Fruit fly (Drosophila melanogaster): ENCODE measurements around the gene Ype.
A peak's percentile ranks its signal among the peaks of the same experiment; 100 is the strongest.

The Ype gene

DNA sequence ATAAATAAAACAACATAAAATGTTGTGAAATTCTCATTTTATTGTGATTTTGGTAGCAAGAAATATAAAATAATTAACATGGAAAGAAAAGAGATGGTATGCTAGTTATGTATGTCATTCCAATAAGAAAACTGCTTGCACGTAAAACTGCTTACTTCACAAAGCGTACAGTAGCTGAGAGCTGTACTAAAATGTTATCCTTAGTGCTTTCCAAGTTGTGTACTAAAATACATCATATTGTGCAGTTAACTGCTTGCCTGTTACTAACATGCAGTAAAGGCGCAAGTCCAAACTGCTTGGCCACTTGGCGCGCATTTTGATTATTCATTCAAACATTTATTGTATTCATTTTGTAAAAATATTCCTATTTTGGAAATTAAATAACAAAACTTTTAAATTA, 33.8 kb upstream of the Ype start (continued):
- TF ChIP-seq Dp (GFP tag; optimal IDR thresholded peaks at IDR 0.05) (peak; percentile 90), CG12942 (GFP tag; optimal IDR thresholded peaks at IDR 0.05) (no peak), CG17829 (tag; optimal IDR thresholded peaks at IDR 0.05) (peak; percentile 29), CG15073 (GFP tag; optimal IDR thresholded peaks at IDR 0.05) (no peak), Sox102F (GFP tag; optimal IDR thresholded peaks at IDR 0.05) (no peak), CrebB (tag; optimal IDR thresholded peaks at IDR 0.05) (no peak), NC2α (GFP tag; optimal IDR thresholded peaks at IDR 0.05) (no peak), Oaz (GFP tag; IDR thresholded peaks at IDR 0.05) (no peak), tx (GFP tag; optimal IDR thresholded peaks at IDR 0.05) (no peak), Pdp1 (GFP tag; optimal IDR thresholded peaks at IDR 0.05) (peak in 1 of 2 experiments; percentile 73), E2f2 (GFP tag; IDR thresholded peaks at IDR 0.05) (peak; percentile 92), nerfin-1 (tag; optimal IDR thresholded peaks at IDR 0.05) (no peak), CG31365 (tag; optimal IDR thresholded peaks at IDR 0.05) (peak; percentile 99), Ptx1 (GFP tag; IDR thresholded peaks at IDR 0.05) (no peak), CG2120 (GFP tag; optimal IDR thresholded peaks at IDR 0.05) (no peak), Dfd (GFP tag; optimal IDR thresholded peaks at IDR 0.05) (peak in 1 of 2 experiments; percentile 94), Poxn (GFP tag; IDR thresholded peaks at IDR 0.05) (no peak), CG7271 (tag; optimal IDR thresholded peaks at IDR 0.05) (no peak), sisA (GFP tag; IDR thresholded peaks at IDR 0.05) (no peak), CG12769 (tag; optimal IDR thresholded peaks at IDR 0.05) (no peak), Aef1 (GFP tag; IDR thresholded peaks at IDR 0.05) (no peak), gfzf (GFP tag; optimal IDR thresholded peaks at IDR 0.05) (peak; percentile 13), Ets97D (GFP tag; optimal IDR thresholded peaks at IDR 0.05) (peak; percentile 44), grn (GFP tag; optimal IDR thresholded peaks at IDR 0.05) (no peak), phol (tag; optimal IDR thresholded peaks at IDR 0.05) (peak; percentile 24), tna (GFP tag; IDR thresholded peaks at IDR 0.05; ENCODE audit: partially characterized antibody) (no peak), CG9727 (GFP tag; optimal IDR thresholded peaks at IDR 0.05) (no peak), CG4820 (GFP tag; optimal IDR thresholded peaks at IDR 0.05) (no peak), pum (GFP tag; optimal IDR thresholded peaks at IDR 0.05) (no peak), ems (GFP tag; optimal IDR thresholded peaks at IDR 0.05) (no peak), CG12659 (GFP tag; optimal IDR thresholded peaks at IDR 0.05) (no peak), CG2875 (GFP tag; optimal IDR thresholded peaks at IDR 0.05) (no peak), ATbp (GFP tag; optimal IDR thresholded peaks at IDR 0.05) (no peak), rib (GFP tag; IDR thresholded peaks at IDR 0.05) (no peak), H15 (GFP tag; IDR thresholded peaks at IDR 0.05) (no peak), dpn (GFP tag; optimal IDR thresholded peaks at IDR 0.05) (no peak), pzg (GFP tag; optimal IDR thresholded peaks at IDR 0.05) (peak; percentile 29), CG15011 (GFP tag; optimal IDR thresholded peaks at IDR 0.05) (no peak), lbe (GFP tag; optimal IDR thresholded peaks at IDR 0.05) (no peak), ken (GFP tag; IDR thresholded peaks at IDR 0.05) (no peak), CG1024 (GFP tag; IDR thresholded peaks at IDR 0.05) (no peak), CG4328 (GFP tag; optimal IDR thresholded peaks at IDR 0.05) (no peak), CG34376 (GFP tag; optimal IDR thresholded peaks at IDR 0.05) (no peak), D19B (GFP tag; optimal IDR thresholded peaks at IDR 0.05) (no peak), CG15514 (GFP tag; optimal IDR thresholded peaks at IDR 0.05) (peak; percentile 21), Bgb (GFP tag; IDR thresholded peaks at IDR 0.05; ENCODE audit: partially characterized antibody) (peak; percentile 17; the same call in 1 of the 2 replicates), CG8388 (GFP tag; optimal IDR thresholded peaks at IDR 0.05) (no peak), CG6689 (GFP tag; IDR thresholded peaks at IDR 0.05) (no peak), abd-A (tag; optimal IDR thresholded peaks at IDR 0.05) (no peak), Stat92E (GFP tag; optimal IDR thresholded peaks at IDR 0.05) (peak in 1 of 3 experiments; percentile 18), ranshi (GFP tag; IDR thresholded peaks at IDR 0.05) (no peak)
